Fruit fly (Drosophila melanogaster) whole organism, prepupa: Measurements from ENCODE around the gene brat.
A peak's percentile ranks its signal among the peaks of the same experiment; 100 is the strongest.

Experiments used
- Blimp-1 ChIP-seq: fragments of 200-800 bp; sonication (Bioruptor generic); optimal IDR thresholded peaks from 3 replicates; lab custom pipeline; 2017; ENCODE audit warnings: missing biosample characterization, missing genetic modification characterization, mild to moderate bottlenecking, moderate library complexity, missing genetic modification reagents
- CG10669 ChIP-seq: fragments of 200-800 bp; sonication (Bioruptor generic); optimal IDR thresholded peaks from 3 replicates; lab custom pipeline; 2018; ENCODE audit warnings: missing biosample characterization, mild to moderate bottlenecking, missing genetic modification characterization, moderate library complexity
- CG11294 ChIP-seq: fragments of 200-800 bp; sonication (Bioruptor generic); IDR thresholded peaks from 2 replicates; pipeline ENCODE4 v1.3.6; 2022; ENCODE audit warnings: missing biosample characterization, missing genetic modification characterization
- CG11902 ChIP-seq: fragments of 200-800 bp; sonication (Bioruptor generic); optimal IDR thresholded peaks from 3 replicates; lab custom pipeline; 2016; ENCODE audit warnings: missing biosample characterization, missing genetic modification characterization
- CG1621 ChIP-seq: fragments of 200-800 bp; sonication (Bioruptor generic); optimal IDR thresholded peaks from 3 replicates; lab custom pipeline; 2018; ENCODE audit warnings: missing biosample characterization, mild to moderate bottlenecking, missing genetic modification characterization
- CG16779 ChIP-seq: fragments of 200-800 bp; sonication (Bioruptor generic); optimal IDR thresholded peaks from 3 replicates; lab custom pipeline; 2017; ENCODE audit warnings: missing biosample characterization, mild to moderate bottlenecking, missing genetic modification characterization
- CG3032 ChIP-seq: fragments of 200-800 bp; optimal IDR thresholded peaks from 2 replicates; lab custom pipeline; 2019; ENCODE audit warnings: missing biosample characterization, mild to moderate bottlenecking, missing genetic modification characterization, moderate library complexity
- CG31627 ChIP-seq: fragments of 200-800 bp; sonication (Bioruptor generic); optimal IDR thresholded peaks from 3 replicates; lab custom pipeline; 2016; ENCODE audit warnings: missing biosample characterization, missing genetic modification characterization
- CG32006 ChIP-seq: fragments of 200-800 bp; sonication (Bioruptor generic); optimal IDR thresholded peaks from 3 replicates; lab custom pipeline; 2017; ENCODE audit warnings: missing biosample characterization, mild to moderate bottlenecking, missing genetic modification characterization
- CG34406 ChIP-seq: fragments of 200-800 bp; sonication (Bioruptor generic); optimal IDR thresholded peaks from 3 replicates; lab custom pipeline; 2016; ENCODE audit warnings: missing biosample characterization, missing genetic modification characterization
- CG3919 ChIP-seq: fragments of 200-800 bp; sonication (Bioruptor generic); optimal IDR thresholded peaks from 3 replicates; lab custom pipeline; 2016; ENCODE audit warnings: missing biosample characterization, missing genetic modification characterization
- CG4318 ChIP-seq: fragments of 200-800 bp; sonication (Bioruptor generic); optimal IDR thresholded peaks from 3 replicates; lab custom pipeline; 2017; ENCODE audit warnings: missing biosample characterization, mild to moderate bottlenecking, missing genetic modification characterization
- CG6276 ChIP-seq: fragments of 200-800 bp; sonication (Bioruptor generic); optimal IDR thresholded peaks from 2 replicates; lab custom pipeline; 2017; ENCODE audit warnings: missing biosample characterization, mild to moderate bottlenecking, missing genetic modification characterization
- CG6792 ChIP-seq: fragments of 200-800 bp; sonication (Bioruptor generic); optimal IDR thresholded peaks from 3 replicates; lab custom pipeline; 2016; ENCODE audit warnings: missing biosample characterization, missing genetic modification characterization
- CG6854 ChIP-seq: fragments of 200-800 bp; sonication (Bioruptor generic); optimal IDR thresholded peaks from 2 replicates; lab custom pipeline; 2017; ENCODE audit warnings: missing biosample characterization, mild to moderate bottlenecking, missing genetic modification characterization
- CG7368 ChIP-seq: fragments of 200-800 bp; sonication (Bioruptor generic); optimal IDR thresholded peaks from 3 replicates; lab custom pipeline; 2016; ENCODE audit warnings: missing biosample characterization, missing genetic modification characterization
- CG8119 ChIP-seq: fragments of 200-800 bp; sonication (Bioruptor generic); IDR thresholded peaks from 3 replicates; pipeline ENCODE4 v1.3.6; 2022; ENCODE audit warnings: missing biosample characterization, missing genetic modification characterization
- CG8319 ChIP-seq: fragments of 200-800 bp; sonication (Bioruptor generic); optimal IDR thresholded peaks from 3 replicates; lab custom pipeline; 2016; ENCODE audit warnings: missing biosample characterization, missing genetic modification characterization
- CG8632 ChIP-seq: fragments of 200-800 bp; sonication (Bioruptor generic); optimal IDR thresholded peaks from 3 replicates; lab custom pipeline; 2016; ENCODE audit warnings: missing biosample characterization, missing genetic modification characterization
- CG9139 ChIP-seq: fragments of 200-800 bp; sonication (Bioruptor generic); optimal IDR thresholded peaks from 3 replicates; lab custom pipeline; 2017; ENCODE audit warnings: missing biosample characterization, mild to moderate bottlenecking, missing genetic modification characterization
- Eip75B ChIP-seq: fragments of 200-800 bp; sonication (Bioruptor generic); optimal IDR thresholded peaks from 3 replicates; lab custom pipeline; 2016; ENCODE audit warnings: missing biosample characterization, missing genetic modification characterization
- Eip78C ChIP-seq: fragments of 200-800 bp; sonication (Bioruptor generic); peaks from one replicate; lab custom pipeline; 2016; ENCODE audit warnings: missing biosample characterization, missing genetic modification characterization
- Eip93F ChIP-seq: fragments of 200-800 bp; sonication (Bioruptor generic); optimal IDR thresholded peaks from 2 replicates; lab custom pipeline; 2016; ENCODE audit warnings: missing biosample characterization, mild to moderate bottlenecking, missing genetic modification characterization
- Ets21C ChIP-seq: fragments of 200-800 bp; sonication (Bioruptor generic); optimal IDR thresholded peaks from 3 replicates; lab custom pipeline; 2016; ENCODE audit warnings: missing biosample characterization, missing genetic modification characterization
- Gug ChIP-seq: fragments of 200-800 bp; sonication (Bioruptor generic); IDR thresholded peaks from 2 replicates; pipeline ENCODE4 v1.3.6; 2022; ENCODE audit warnings: missing biosample characterization, missing genetic modification characterization
- Hr38 ChIP-seq: sonication (Bioruptor generic); optimal IDR thresholded peaks from 2 replicates; lab custom pipeline; 2016; ENCODE audit warnings: missing biosample characterization, missing genetic modification characterization
- Hr4 ChIP-seq: fragments of 200-800 bp; sonication (Bioruptor generic); optimal IDR thresholded peaks from 3 replicates; lab custom pipeline; 2016; ENCODE audit warnings: missing biosample characterization, missing genetic modification characterization
- Lpt ChIP-seq: fragments of 200-800 bp; sonication (Bioruptor generic); optimal IDR thresholded peaks from 3 replicates; lab custom pipeline; 2016; ENCODE audit warnings: missing biosample characterization, missing genetic modification characterization
- Met ChIP-seq: fragments of 200-800 bp; sonication (Bioruptor generic); optimal IDR thresholded peaks from 3 replicates; lab custom pipeline; 2016; ENCODE audit warnings: missing biosample characterization, missing genetic modification characterization
- OdsH ChIP-seq: fragments of 200-800 bp; sonication (Bioruptor generic); optimal IDR thresholded peaks from 3 replicates; lab custom pipeline; 2016; ENCODE audit warnings: missing biosample characterization, missing genetic modification characterization
- Smox ChIP-seq: fragments of 200-800 bp; sonication (Bioruptor generic); optimal IDR thresholded peaks from 3 replicates; lab custom pipeline; 2016; ENCODE audit warnings: missing biosample characterization, missing genetic modification characterization
- Sox102F ChIP-seq: fragments of 200-800 bp; sonication (Bioruptor generic); optimal IDR thresholded peaks from 2 replicates; lab custom pipeline; 2016; ENCODE audit warnings: missing biosample characterization, mild to moderate bottlenecking, missing genetic modification characterization
- Sox15 ChIP-seq: fragments of 200-800 bp; sonication (Bioruptor generic); optimal IDR thresholded peaks from 3 replicates; lab custom pipeline; 2016; ENCODE audit warnings: missing biosample characterization, missing genetic modification characterization
- achi ChIP-seq: fragments of 200-800 bp; sonication (Bioruptor generic); optimal IDR thresholded peaks from 3 replicates; lab custom pipeline; 2016; ENCODE audit warnings: missing biosample characterization, missing genetic modification characterization
- acj6 ChIP-seq: fragments of 200-800 bp; sonication (Bioruptor generic); optimal IDR thresholded peaks from 3 replicates; lab custom pipeline; 2016; ENCODE audit warnings: missing biosample characterization, missing genetic modification characterization
- cyc ChIP-seq: fragments of 200-800 bp; sonication (Bioruptor generic); optimal IDR thresholded peaks from 3 replicates; lab custom pipeline; 2016; ENCODE audit warnings: missing biosample characterization, missing genetic modification characterization
- dac ChIP-seq: fragments of 200-800 bp; sonication (Bioruptor generic); optimal IDR thresholded peaks from 2 replicates; lab custom pipeline; 2017; ENCODE audit warnings: missing biosample characterization, mild to moderate bottlenecking, missing genetic modification characterization
- esn ChIP-seq: fragments of 200-800 bp; sonication (Bioruptor generic); optimal IDR thresholded peaks from 2 replicates; lab custom pipeline; 2016; ENCODE audit warnings: missing biosample characterization, mild to moderate bottlenecking, missing genetic modification characterization, moderate library complexity
- fd85E ChIP-seq: fragments of 200-800 bp; sonication (Bioruptor generic); optimal IDR thresholded peaks from 3 replicates; lab custom pipeline; 2016; ENCODE audit warnings: missing biosample characterization, missing genetic modification characterization
- fkh ChIP-seq: fragments of 200-800 bp; sonication (Bioruptor generic); optimal IDR thresholded peaks from 3 replicates; lab custom pipeline; 2017; ENCODE audit warnings: missing biosample characterization, mild to moderate bottlenecking, missing genetic modification characterization, moderate library complexity
- lz ChIP-seq: fragments of 200-800 bp; sonication (Bioruptor generic); optimal IDR thresholded peaks from 3 replicates; lab custom pipeline; 2016; ENCODE audit warnings: missing biosample characterization, missing genetic modification characterization
- net ChIP-seq: fragments of 200-800 bp; sonication (Bioruptor generic); optimal IDR thresholded peaks from 3 replicates; lab custom pipeline; 2016; ENCODE audit warnings: missing biosample characterization, missing genetic modification characterization
- salr ChIP-seq, 2 experiments: fragments of 200-800 bp; sonication (Bioruptor generic); optimal IDR thresholded peaks; 3 replicates each; lab custom pipeline; 2016 to 2018; ENCODE audit warnings: missing biosample characterization in 2 of 2, missing genetic modification characterization in 2 of 2, mild to moderate bottlenecking in 1 of 2
- spab ChIP-seq: fragments of 200-800 bp; sonication (Bioruptor generic); optimal IDR thresholded peaks from 2 replicates; lab custom pipeline; 2017; ENCODE audit warnings: missing biosample characterization, mild to moderate bottlenecking, missing genetic modification characterization, missing genetic modification reagents
- ss ChIP-seq, 2 experiments: fragments of 200-800 bp; sonication (Bioruptor generic); optimal IDR thresholded peaks; 2 replicates in 1 of 2; 3 replicates in 1 of 2; lab custom pipeline; 2017 to 2018; ENCODE audit warnings: mild to moderate bottlenecking in 2 of 2, missing biosample characterization in 2 of 2, missing genetic modification characterization in 2 of 2, moderate library complexity in 1 of 2
- topi ChIP-seq: fragments of 200-800 bp; sonication (Bioruptor generic); optimal IDR thresholded peaks from 3 replicates; lab custom pipeline; 2016; ENCODE audit warnings: missing biosample characterization, missing genetic modification characterization
- vri ChIP-seq: fragments of 200-800 bp; sonication (Bioruptor generic); optimal IDR thresholded peaks from 3 replicates; lab custom pipeline; 2016; ENCODE audit warnings: missing biosample characterization, mild to moderate bottlenecking, missing genetic modification characterization

brat gene

dm6 chr2L:19222311-19222710, 88.7 kb downstream of the brat start:
- TF ChIP-seq Eip75B (GFP tag; lab: Kevin White, UChicago) = no peak
- TF ChIP-seq acj6 (GFP tag; lab: Kevin White, UChicago) = no peak
- no peak for TF ChIP-seq CG6854 (GFP tag; lab: Kevin White, UChicago)
- TF ChIP-seq CG11902 (GFP tag; lab: Kevin White, UChicago) = no peak
- TF ChIP-seq vri (GFP tag; lab: Kevin White, UChicago) = no peak
- TF ChIP-seq CG16779 = no peak
- TF ChIP-seq, all 60 proteins: peak for 0

- peak; percentile 83 for TF ChIP-seq CG7368
- peak; percentile 78 for TF ChIP-seq CG6276 (GFP tag; lab: Kevin White, UChicago)
- TF ChIP-seq OdsH = peak; percentile 95
- TF ChIP-seq CG4318 (GFP tag; lab: Kevin White, UChicago) = peak; percentile 89
- peak; percentile 79 for TF ChIP-seq CG11294
- peak; percentile 85 for TF ChIP-seq cyc (GFP tag; lab: Kevin White, UChicago)
- TF ChIP-seq Met (GFP tag; lab: Kevin White, UChicago) = peak; percentile 82
- peak; percentile 9 for TF ChIP-seq CG6854 (GFP tag; lab: Kevin White, UChicago)
- peak; percentile 93 for TF ChIP-seq Hr4 (GFP tag; lab: Kevin White, UChicago)
- TF ChIP-seq CG8119 (GFP tag; lab: Robert Waterston, UW) = peak; percentile 95
- peak; percentile 87 for TF ChIP-seq esn (GFP tag; lab: Kevin White, UChicago)
- peak; percentile 88 for TF ChIP-seq topi (GFP tag; lab: Kevin White, UChicago)
- peak; percentile 91 for TF ChIP-seq CG6792 (GFP tag; lab: Kevin White, UChicago)
- peak; percentile 73 for TF ChIP-seq CG8319 (GFP tag; lab: Kevin White, UChicago)
- TF ChIP-seq Lpt (GFP tag; lab: Kevin White, UChicago) = peak; percentile 92
- TF ChIP-seq CG9139 (GFP tag; lab: Kevin White, UChicago) = peak; percentile 86
- TF ChIP-seq CG1621 = peak; percentile 87
- TF ChIP-seq Sox15 (GFP tag; lab: Kevin White, UChicago) = peak; percentile 74
- TF ChIP-seq Hr38 (GFP tag; lab: Kevin White, UChicago) = no peak
- peak; percentile 86 for TF ChIP-seq CG34406 (GFP tag; lab: Kevin White, UChicago)
- TF ChIP-seq net (GFP tag; lab: Kevin White, UChicago) = peak; percentile 90
- TF ChIP-seq CG3032 (tag; lab: Kevin White, UChicago) = peak; percentile 91
- TF ChIP-seq Blimp-1 (GFP tag; lab: Kevin White, UChicago) = no peak
- peak; percentile 86 to 94 for TF ChIP-seq salr (GFP tag; optimal IDR thresholded peaks at IDR 0.05; lab: Kevin White, UChicago)
- peak; percentile 87 for TF ChIP-seq Gug (GFP tag; lab: Robert Waterston, UW)
- TF ChIP-seq CG3919 (GFP tag; lab: Kevin White, UChicago) = peak; percentile 95
- TF ChIP-seq CG8632 (GFP tag; lab: Kevin White, UChicago) = peak; percentile 86
- no peak for TF ChIP-seq fkh (GFP tag; lab: Kevin White, UChicago)
- TF ChIP-seq Eip75B (GFP tag; lab: Kevin White, UChicago) = peak; percentile 95
- TF ChIP-seq dac = peak; percentile 89
- peak; percentile 95 for TF ChIP-seq acj6 (GFP tag; lab: Kevin White, UChicago)
- TF ChIP-seq Sox102F (GFP tag; lab: Kevin White, UChicago) = peak; percentile 81
- peak; percentile 96 for TF ChIP-seq CG32006 (GFP tag; lab: Kevin White, UChicago)
- TF ChIP-seq Eip93F (GFP tag; lab: Kevin White, UChicago) = peak; percentile 34
- peak; percentile 86 for TF ChIP-seq CG16779
- peak; percentile 80 for TF ChIP-seq lz (GFP tag; lab: Kevin White, UChicago)
- peak; percentile 93 for TF ChIP-seq achi (GFP tag; lab: Kevin White, UChicago)
- TF ChIP-seq vri (GFP tag; lab: Kevin White, UChicago) = peak; percentile 56
- peak; percentile 73 for TF ChIP-seq Ets21C (GFP tag; lab: Kevin White, UChicago)
- TF ChIP-seq CG10669 (GFP tag; lab: Kevin White, UChicago) = peak; percentile 90
- peak; percentile 46 for TF ChIP-seq fd85E (GFP tag; lab: Kevin White, UChicago)
- peak; percentile 87 to 91 for TF ChIP-seq ss (GFP tag; optimal IDR thresholded peaks at IDR 0.05; lab: Kevin White, UChicago)
- TF ChIP-seq Smox (GFP tag; lab: Kevin White, UChicago) = peak; percentile 75
- TF ChIP-seq spab (GFP tag; lab: Kevin White, UChicago) = peak; percentile 89
- TF ChIP-seq CG31627 (GFP tag; lab: Kevin White, UChicago) = peak; percentile 84
- TF ChIP-seq Eip78C (GFP tag; lab: Kevin White, UChicago) = peak; percentile 99
Measured at dm6 chr2L:19225984-19226914, 92.6 kb downstream of the brat start.
